Worm (Caenorhabditis elegans) whole organism, L4 larva: ENCODE results near the gene T20G5.8.

Experiments used
- D1046.2 ChIP-seq: fragments of 200-800 bp; sonication (Bioruptor generic); IDR thresholded peaks from 2 replicates; pipeline ENCODE4 v1.3.6; 2022; ENCODE audit warnings: missing genetic modification characterization, missing compliant biosample characterization
- F26F4.8 ChIP-seq: fragments of 200-800 bp; sonication (Bioruptor generic); conservative IDR thresholded peaks from 2 replicates; pipeline ENCODE4 v1.3.6; 2022; ENCODE audit warnings: missing genetic modification characterization, missing compliant biosample characterization
- Y105C5A.15 ChIP-seq: fragments of 200-800 bp; sonication (Bioruptor generic); IDR thresholded peaks from 2 replicates; pipeline ENCODE4 v1.3.6; 2022; ENCODE audit warnings: missing genetic modification characterization, missing compliant biosample characterization
- ZK337.2 ChIP-seq: fragments of 200-800 bp; sonication (Bioruptor generic); IDR thresholded peaks from 2 replicates; pipeline ENCODE4 v1.3.6; 2022; ENCODE audit warnings: missing genetic modification reagents, missing genetic modification characterization, missing compliant biosample characterization
- aha-1 ChIP-seq: fragments of 150-350 bp; peaks from one replicate; lab custom pipeline; 2014; ENCODE audit warnings: missing biosample characterization, missing genetic modification characterization
- aly-2 ChIP-seq: sonication (generic microtip); optimal IDR thresholded peaks from 2 replicates; lab custom pipeline; 2018; ENCODE audit warnings: missing biosample characterization, missing genetic modification characterization
- ama-1 ChIP-seq: fragments of 150-350 bp; optimal IDR thresholded peaks from 2 replicates; lab custom pipeline; 2014; ENCODE audit warnings: inconsistent platforms, mixed read lengths
- daf-16 ChIP-seq, 3 experiments: sonication (generic microtip); optimal IDR thresholded peaks; 2 replicates each; lab custom pipeline; 2016 to 2017; ENCODE audit warnings: missing genetic modification characterization in 3 of 3, missing genetic modification reagents in 3 of 3, mild to moderate bottlenecking in 2 of 3, missing compliant biosample characterization in 2 of 3, missing biosample characterization in 1 of 3, moderate library complexity in 1 of 3
- daf-19 ChIP-seq: fragments of 200-800 bp; sonication (Bioruptor generic); conservative IDR thresholded peaks from 2 replicates; pipeline ENCODE4 v1.3.6; 2022; ENCODE audit warnings: missing genetic modification characterization, missing compliant biosample characterization
- dmd-6 ChIP-seq: fragments of 200-800 bp; sonication (Bioruptor generic); IDR thresholded peaks from 2 replicates; pipeline ENCODE4 v1.3.6; 2022; ENCODE audit warnings: missing genetic modification reagents, missing genetic modification characterization, missing compliant biosample characterization
- dmd-9 ChIP-seq: fragments of 200-800 bp; sonication (Bioruptor generic); IDR thresholded peaks from 2 replicates; pipeline ENCODE4 v1.3.6; 2022; ENCODE audit warnings: missing genetic modification reagents, missing genetic modification characterization, missing compliant biosample characterization
- dpl-1 ChIP-seq: fragments of 150-350 bp; optimal IDR thresholded peaks from 2 replicates; lab custom pipeline; 2014; ENCODE audit warnings: missing biosample characterization, missing genetic modification reagents, missing genetic modification characterization
- duxl-1 ChIP-seq: sonication (generic microtip); optimal IDR thresholded peaks from 2 replicates; lab custom pipeline; 2016; ENCODE audit warnings: mild to moderate bottlenecking, missing genetic modification characterization, moderate library complexity, missing compliant biosample characterization; ENCODE audit not compliant: poor library complexity
- dve-1 ChIP-seq: sonication (generic microtip); optimal IDR thresholded peaks from 2 replicates; lab custom pipeline; 2017; ENCODE audit warnings: antibody characterized with exemption, mild to moderate bottlenecking, missing genetic modification characterization, missing compliant biosample characterization; ENCODE audit not compliant: insufficient read depth
- gei-8 ChIP-seq: fragments of 200-800 bp; sonication (Bioruptor generic); optimal IDR thresholded peaks from 2 replicates; lab custom pipeline; 2018; ENCODE audit warnings: mild to moderate bottlenecking, missing genetic modification characterization, missing compliant biosample characterization
- hif-1 ChIP-seq, 2 experiments: sonication (generic microtip); optimal IDR thresholded peaks; 2 replicates each; lab custom pipeline; 2016 to 2017; ENCODE audit warnings: missing compliant biosample characterization in 2 of 2, missing genetic modification characterization in 2 of 2, missing genetic modification reagents in 2 of 2, missing genotype in 2 of 2, mild to moderate bottlenecking in 1 of 2
- hlh-11 ChIP-seq: fragments of 200-800 bp; sonication (Bioruptor generic); optimal IDR thresholded peaks from 2 replicates; lab custom pipeline; 2018; ENCODE audit warnings: mild to moderate bottlenecking, missing genetic modification characterization, missing compliant biosample characterization
- hlh-30 ChIP-seq: sonication (generic microtip); optimal IDR thresholded peaks from 2 replicates; lab custom pipeline; 2017; ENCODE audit warnings: antibody characterized with exemption, mild to moderate bottlenecking, missing genetic modification characterization, missing compliant biosample characterization; ENCODE audit not compliant: insufficient read depth
- lin-1 ChIP-seq: fragments of 200-800 bp; sonication (Bioruptor generic); IDR thresholded peaks from 2 replicates; pipeline ENCODE4 v1.3.6; 2022; ENCODE audit warnings: missing genetic modification reagents, missing genetic modification characterization, missing compliant biosample characterization
- lin-29 ChIP-seq: fragments of 200-800 bp; sonication (Bioruptor generic); IDR thresholded peaks from 2 replicates; pipeline ENCODE4 v1.3.6; 2022; ENCODE audit warnings: missing genetic modification reagents, missing genetic modification characterization, missing compliant biosample characterization
- lin-38 ChIP-seq: fragments of 200-800 bp; sonication (Bioruptor generic); IDR thresholded peaks from 2 replicates; pipeline ENCODE4 v1.3.6; 2022; ENCODE audit warnings: missing genetic modification reagents, missing genetic modification characterization, missing compliant biosample characterization
- lsy-2 ChIP-seq, 2 experiments: fragments of 150-350 bp in 1 of 2; sonication (generic microtip) in 1 of 2; optimal IDR thresholded peaks; 2 replicates each; lab custom pipeline; 2014 to 2017; ENCODE audit warnings: missing biosample characterization in 2 of 2, missing genetic modification characterization in 2 of 2
- mdt-29 ChIP-seq: fragments of 200-800 bp; sonication (Bioruptor generic); IDR thresholded peaks from 2 replicates; pipeline ENCODE4 v1.3.6; 2022; ENCODE audit warnings: missing genetic modification reagents, missing genetic modification characterization, missing compliant biosample characterization
- mep-1 ChIP-seq: fragments of 150-350 bp; sonication (generic microtip); optimal IDR thresholded peaks from 3 replicates; lab custom pipeline; 2014; ENCODE audit warnings: missing biosample characterization, missing genetic modification characterization
- mes-2 ChIP-seq: sonication (generic microtip); optimal IDR thresholded peaks from 2 replicates; lab custom pipeline; 2016; ENCODE audit warnings: missing genotype, mild to moderate bottlenecking, missing genetic modification characterization, missing compliant biosample characterization; ENCODE audit not compliant: poor library complexity, severe bottlenecking
- mxl-3 ChIP-seq: fragments of 200-800 bp; sonication (Bioruptor generic); optimal IDR thresholded peaks from 2 replicates; lab custom pipeline; 2018; ENCODE audit warnings: mild to moderate bottlenecking, missing genetic modification characterization, missing compliant biosample characterization
- nhr-102 ChIP-seq: sonication (generic microtip); optimal IDR thresholded peaks from 2 replicates; lab custom pipeline; 2016; ENCODE audit warnings: mild to moderate bottlenecking, missing genetic modification characterization, moderate library complexity, missing compliant biosample characterization
- nhr-28 ChIP-seq: fragments of 150-350 bp; optimal IDR thresholded peaks from 2 replicates; lab custom pipeline; 2014; ENCODE audit warnings: missing biosample characterization, missing genetic modification characterization
- nhr-42 ChIP-seq: fragments of 200-800 bp; sonication (Bioruptor generic); IDR thresholded peaks from 2 replicates; pipeline ENCODE4 v1.3.6; 2022; ENCODE audit warnings: missing genetic modification characterization, missing compliant biosample characterization
- nhr-77 ChIP-seq: fragments of 150-350 bp; optimal IDR thresholded peaks from 2 replicates; lab custom pipeline; 2014; ENCODE audit warnings: missing biosample characterization, missing genetic modification characterization
- pha-4 ChIP-seq, 2 experiments: fragments of 150-350 bp in 1 of 2; fragments of 200-800 bp in 1 of 2; sonication (Bioruptor generic) in 1 of 2; IDR thresholded peaks in 1 of 2; optimal IDR thresholded peaks in 1 of 2; 2 replicates each; pipeline versions ENCODE4 v1.3.6 to Lab custom; 2014 to 2022; ENCODE audit warnings: missing genetic modification characterization in 2 of 2, missing genetic modification reagents in 2 of 2, missing biosample characterization in 1 of 2, missing compliant biosample characterization in 1 of 2
- pqm-1 ChIP-seq: sonication (generic microtip); optimal IDR thresholded peaks from 2 replicates; lab custom pipeline; 2017; ENCODE audit warnings: missing biosample characterization, missing genetic modification characterization
- skn-1 ChIP-seq: fragments of 150-350 bp; optimal IDR thresholded peaks from 2 replicates; lab custom pipeline; 2014; ENCODE audit warnings: missing biosample characterization, missing genetic modification characterization
- snpc-4 ChIP-seq: fragments of 150-350 bp; optimal IDR thresholded peaks from 2 replicates; lab custom pipeline; 2014; ENCODE audit warnings: missing biosample characterization, missing genetic modification characterization
- spr-1 ChIP-seq: sonication (generic microtip); optimal IDR thresholded peaks from 2 replicates; lab custom pipeline; 2016; ENCODE audit warnings: mild to moderate bottlenecking, missing genetic modification characterization, missing compliant biosample characterization
- tra-1 ChIP-seq: fragments of 200-800 bp; sonication (Bioruptor generic); IDR thresholded peaks from 2 replicates; pipeline ENCODE4 v1.3.6; 2022; ENCODE audit warnings: missing genetic modification reagents, missing genetic modification characterization, missing compliant biosample characterization
- unc-62 ChIP-seq, 3 experiments: fragments of 150-350 bp in 1 of 3; sonication (generic microtip); optimal IDR thresholded peaks in 2 of 3; peaks in 1 of 3; 1 replicate in 1 of 3; 2 replicates in 2 of 3; lab custom pipeline; 2014 to 2017; ENCODE audit warnings: missing biosample characterization in 3 of 3, missing genetic modification characterization in 3 of 3, missing genetic modification reagents in 3 of 3, missing genotype in 1 of 3
- zfp-2 ChIP-seq: sonication (generic microtip); optimal IDR thresholded peaks from 2 replicates; lab custom pipeline; 2016; ENCODE audit warnings: mild to moderate bottlenecking, missing genetic modification characterization, missing compliant biosample characterization
- zfp-3 ChIP-seq: fragments of 200-800 bp; sonication (Bioruptor generic); conservative IDR thresholded peaks from 2 replicates; pipeline ENCODE4 v1.3.6; 2022; ENCODE audit warnings: missing genetic modification reagents, missing genetic modification characterization, missing compliant biosample characterization

Gene T20G5.8

ce11 chrIII:10202894-10203871 is 4.0 kb downstream of the T20G5.8 start, which contains the start of gene chc-1:
chc-1 (plus strand) TSS chrIII:10203821.
- peak; percentile 70 for TF ChIP-seq mep-1 (tag; lab: Kevin White, UChicago)
- no peak for TF ChIP-seq zfp-2 (tag; lab: Kevin White, UChicago)
- peak; percentile 49 for TF ChIP-seq hlh-11 (tag; lab: Kevin White, UChicago)
- TF ChIP-seq hif-1 (tag; optimal IDR thresholded peaks at IDR 0.05; lab: Kevin White, UChicago), result peak in 1 of 2 experiments; percentile 4
- TF ChIP-seq lsy-2 (tag; optimal IDR thresholded peaks at IDR 0.05; lab: Kevin White, UChicago), result peak in 1 of 2 experiments; percentile 45
- peak; percentile 50 for TF ChIP-seq pqm-1
- TF ChIP-seq mes-2 (tag; lab: Kevin White, UChicago), result peak; percentile 56
- TF ChIP-seq mxl-3, result peak; percentile 1
- no peak for TF ChIP-seq daf-16 (GFP tag; optimal IDR thresholded peaks at IDR 0.05; lab: Kevin White, UChicago)
- peak; percentile 26 for TF ChIP-seq daf-16 (tag; optimal IDR thresholded peaks at IDR 0.05; lab: Kevin White, UChicago)
- TF ChIP-seq nhr-28 (tag; lab: Kevin White, UChicago), result peak; percentile 36
- peak; percentile 33; the same call in 1 of the 2 replicates for TF ChIP-seq dmd-6
- TF ChIP-seq dmd-9 (GFP tag; lab: Robert Waterston, UW), result no peak
- TF ChIP-seq aha-1 (tag; lab: Kevin White, UChicago), result peak; percentile 62
- no peak for TF ChIP-seq F26F4.8 (GFP tag; lab: Robert Waterston, UW)
- no peak for TF ChIP-seq ZK337.2 (GFP tag; lab: Robert Waterston, UW)
- peak; percentile 49 for TF ChIP-seq dve-1
- TF ChIP-seq hlh-30 (tag; lab: Kevin White, UChicago), result peak; percentile 64
- TF ChIP-seq ama-1 (lab: Kevin White, UChicago), result peak; percentile 48
- peak; percentile 17 for TF ChIP-seq dpl-1 (GFP tag; lab: Kevin White, UChicago)

ce11 chrIII:10206352-10206751 is 7.2 kb downstream of the T20G5.8 start:
- TF ChIP-seq hlh-30 (tag; lab: Kevin White, UChicago), result no peak
- TF ChIP-seq unc-62 (GFP tag; optimal IDR thresholded peaks at IDR 0.05 in 1 of 2; lab: Kevin White, UChicago), result peak in 1 of 2 experiments; percentile 61
- no peak for TF ChIP-seq unc-62 (tag; optimal IDR thresholded peaks at IDR 0.05; lab: Kevin White, UChicago)
- TF ChIP-seq, all 104 proteins: peak for 1

- peak; percentile 18 for TF ChIP-seq mes-2 (tag; lab: Kevin White, UChicago)
- peak; percentile 12 for TF ChIP-seq nhr-102 (tag; lab: Kevin White, UChicago)
- TF ChIP-seq ama-1 (lab: Kevin White, UChicago), result peak; percentile 53
- 0 out of 2 replicates have a peak, but pooled peaks have one; percentile 50 for TF ChIP-seq D1046.2
- TF ChIP-seq mdt-29, result no peak
- TF ChIP-seq snpc-4 (tag; lab: Kevin White, UChicago), result no peak
- peak; percentile 3 for TF ChIP-seq duxl-1 (tag; lab: Kevin White, UChicago)
- 0 out of 2 replicates have a peak, but pooled peaks have one; percentile 15 for TF ChIP-seq nhr-42 (GFP tag; lab: Robert Waterston, UW)
- TF ChIP-seq aly-2 (tag; lab: Kevin White, UChicago), result peak; percentile 37
- no peak for TF ChIP-seq gei-8
- peak; percentile 49 for TF ChIP-seq lin-38 (GFP tag; lab: Robert Waterston, UW)
- TF ChIP-seq, all 104 proteins: peak for 8
These were observed 10.6 kb downstream of the T20G5.8 start, which contains the start of gene T20G5.9 for ce11 chrIII:10209703-10210102. T20G5.9 (plus strand) TSS chrIII:10209840.

- no peak for TF ChIP-seq Y105C5A.15
- TF ChIP-seq nhr-28 (tag; lab: Kevin White, UChicago), result peak; percentile 31
- no peak for TF ChIP-seq dve-1
- no peak for TF ChIP-seq skn-1 (tag; lab: Kevin White, UChicago)
- no peak for TF ChIP-seq lin-29 (GFP tag; lab: Robert Waterston, UW)
- TF ChIP-seq lin-1 (GFP tag; lab: Robert Waterston, UW), result no peak
- TF ChIP-seq nhr-42 (GFP tag; lab: Robert Waterston, UW), result no peak
- TF ChIP-seq spr-1 (tag; lab: Kevin White, UChicago), result no peak
- TF ChIP-seq pha-4 (GFP tag; IDR thresholded peaks at IDR 0.05; lab: Robert Waterston, UW), result no peak
- no peak for TF ChIP-seq pha-4 (tag; optimal IDR thresholded peaks at IDR 0.05; lab: Kevin White, UChicago)
- no peak for TF ChIP-seq daf-16 (GFP tag; optimal IDR thresholded peaks at IDR 0.05; lab: Kevin White, UChicago)
- TF ChIP-seq daf-16 (tag; optimal IDR thresholded peaks at IDR 0.05; lab: Kevin White, UChicago), result peak; percentile 69
- TF ChIP-seq daf-19, result no peak
- TF ChIP-seq tra-1, result no peak
- peak; percentile 15 for TF ChIP-seq nhr-77 (tag; lab: Kevin White, UChicago)
- no peak for TF ChIP-seq zfp-3 (GFP tag; lab: Robert Waterston, UW)
- TF ChIP-seq, all 104 proteins: peak for 3
These were observed 12.8 kb downstream of the T20G5.8 start, which contains the start of the genes blos-1 and best-18 for ce11 chrIII:10211889-10212494. blos-1 (minus strand) TSS chrIII:10211946. best-18 (plus strand) TSS chrIII:10212396.
